Worm (Caenorhabditis elegans): ENCODE data around the gene Y67A10A.11.

The Y67A10A.11 gene

DNA sequence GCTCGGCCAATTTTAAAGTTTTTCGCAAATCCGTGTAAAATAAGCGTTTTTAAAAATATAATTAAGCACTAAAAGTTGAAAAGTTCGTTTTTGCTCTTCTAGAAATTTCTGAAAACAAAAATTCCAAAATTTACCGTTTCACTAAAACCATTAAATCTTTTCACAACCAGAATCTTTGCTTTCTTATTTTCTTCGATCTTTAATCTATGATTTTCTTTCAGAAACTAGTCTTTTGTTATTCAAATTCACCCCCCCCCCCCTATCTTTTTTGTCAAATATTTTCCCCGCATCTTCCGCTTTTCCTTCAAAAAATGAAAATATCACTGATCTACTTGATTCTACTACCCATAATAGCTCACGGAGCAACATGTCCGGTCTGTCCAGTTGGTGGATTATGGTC is at the start of gene Y67A10A.11:
Y67A10A.11 (plus strand) TSS at position 301 of the 400 bp plus-strand sequence.
- no peak for TF ChIP-seq ztf-11 (tag; optimal IDR thresholded peaks at IDR 0.05)
- TF ChIP-seq ceh-39 (tag; optimal IDR thresholded peaks at IDR 0.05), result no peak
- TF ChIP-seq zip-8 (tag; optimal IDR thresholded peaks at IDR 0.05), result no peak
- TF ChIP-seq nhr-28 (tag; optimal IDR thresholded peaks at IDR 0.05), result no peak
- no peak for TF ChIP-seq lsy-2 (tag; optimal IDR thresholded peaks at IDR 0.05)
- no peak for TF ChIP-seq pha-4 (tag; optimal IDR thresholded peaks at IDR 0.05)
- no peak for TF ChIP-seq drap-1 (GFP tag; optimal IDR thresholded peaks at IDR 0.05)
- TF ChIP-seq blmp-1 (tag; optimal IDR thresholded peaks at IDR 0.05), result no peak
- no peak for TF ChIP-seq hlh-1 (tag; optimal IDR thresholded peaks at IDR 0.05)
- no peak for TF ChIP-seq nhr-12 (tag; optimal IDR thresholded peaks at IDR 0.05)
- TF ChIP-seq nhr-2 (tag; optimal IDR thresholded peaks at IDR 0.05), result no peak
- no peak for TF ChIP-seq unc-120 (tag; optimal IDR thresholded peaks at IDR 0.05; ENCODE audit: poor library complexity, severe bottlenecking)
- TF ChIP-seq mep-1 (tag; optimal IDR thresholded peaks at IDR 0.05), result no peak
- TF ChIP-seq sem-2 (GFP tag; optimal IDR thresholded peaks at IDR 0.05), result no peak
- no peak for TF ChIP-seq snpc-4 (tag; optimal IDR thresholded peaks at IDR 0.05)

DNA sequence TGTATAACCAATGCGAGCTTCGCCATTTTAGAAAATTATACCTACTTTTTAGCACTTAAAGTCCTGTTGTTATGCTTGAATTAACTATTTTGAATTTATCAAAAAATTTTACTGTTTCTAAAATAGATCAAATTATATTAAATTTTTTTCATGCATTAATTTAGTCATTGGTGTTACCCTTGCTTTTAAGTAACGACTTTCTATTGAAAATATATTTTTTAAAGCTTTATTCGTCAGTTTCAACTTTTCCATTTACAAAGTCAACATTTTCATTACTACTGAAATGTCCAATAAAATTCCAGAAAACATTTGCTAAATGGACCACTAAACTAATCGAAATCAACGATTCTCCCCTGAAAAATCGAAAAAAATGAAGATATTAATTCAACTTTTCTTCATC is 48.2 kb upstream of the Y67A10A.11 start, which contains the start of gene Y64G10A.7:
Y64G10A.7 (plus strand) TSS at position 301 of the 400 bp plus-strand sequence.
- no peak for TF ChIP-seq elt-3 (tag; optimal IDR thresholded peaks at IDR 0.05)
- TF ChIP-seq unc-39 (tag; optimal IDR thresholded peaks at IDR 0.05), result no peak
- no peak for TF ChIP-seq mab-5 (tag; optimal IDR thresholded peaks at IDR 0.05)

DNA sequence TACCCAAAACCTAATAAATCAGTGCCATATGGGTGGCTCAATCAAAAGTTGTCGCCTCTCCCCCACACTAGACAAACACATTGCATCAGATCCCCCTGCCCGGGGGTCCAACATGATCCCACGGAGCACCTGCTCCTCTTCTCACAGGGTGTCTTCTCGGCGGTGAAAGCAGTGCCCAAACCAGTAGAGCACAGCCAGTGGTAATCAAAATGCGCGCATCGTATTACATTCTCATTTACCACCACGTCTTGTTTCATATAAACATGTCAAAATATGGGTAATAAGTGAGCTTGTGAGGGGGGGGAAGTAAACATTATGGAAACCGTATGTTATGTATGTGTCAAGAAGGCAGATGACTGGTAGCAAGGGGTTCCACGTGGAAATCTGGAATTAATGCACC is 44.5 kb upstream of the Y67A10A.11 start:
- TF ChIP-seq blmp-1 (tag; optimal IDR thresholded peaks at IDR 0.05) (no peak), nhr-28 (tag; optimal IDR thresholded peaks at IDR 0.05) (no peak), ces-1 (GFP tag; optimal IDR thresholded peaks at IDR 0.05) (no peak), nhr-12 (tag; optimal IDR thresholded peaks at IDR 0.05) (no peak), nhr-2 (tag; optimal IDR thresholded peaks at IDR 0.05) (no peak), ceh-83 (GFP tag; optimal IDR thresholded peaks at IDR 0.05) (no peak), sptf-1 (tag; optimal IDR thresholded peaks at IDR 0.05) (no peak), snpc-4 (tag; optimal IDR thresholded peaks at IDR 0.05) (no peak), tbx-8 (GFP tag; optimal IDR thresholded peaks at IDR 0.05) (no peak), M03D4.4 (tag; optimal IDR thresholded peaks at IDR 0.05) (no peak), cnd-1 (tag; optimal IDR thresholded peaks at IDR 0.05) (no peak), pha-4 (tag; optimal IDR thresholded peaks at IDR 0.05) (no peak), elt-1 (tag; optimal IDR thresholded peaks at IDR 0.05; ENCODE audit: borderline replicate concordance, insufficient read depth) (no peak), ceh-39 (tag; optimal IDR thresholded peaks at IDR 0.05) (no peak)

DNA sequence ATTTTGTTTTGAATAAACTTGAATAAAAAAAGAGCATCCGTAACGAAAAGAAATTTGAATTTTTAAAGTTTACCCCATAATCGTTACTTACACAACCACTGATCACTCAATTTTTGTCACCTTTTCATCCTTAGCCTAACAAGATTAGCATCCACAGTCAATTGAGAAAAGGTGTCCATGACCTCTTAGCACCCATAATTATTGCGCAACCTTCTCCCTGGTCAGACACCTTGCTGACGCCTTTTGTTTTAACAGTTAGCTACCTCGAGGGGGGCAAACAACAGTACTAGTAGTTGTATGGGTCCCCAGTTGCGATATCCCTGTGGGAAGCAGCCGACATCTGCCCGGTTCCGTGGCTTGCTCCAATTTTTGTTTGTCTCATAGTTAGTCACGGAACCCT is 42.7 kb upstream of the Y67A10A.11 start:
- TF ChIP-seq nhr-237 (tag; optimal IDR thresholded peaks at IDR 0.05) (no peak), nhr-2 (tag; optimal IDR thresholded peaks at IDR 0.05) (peak; percentile 85), zip-8 (tag; optimal IDR thresholded peaks at IDR 0.05) (peak; percentile 88), M03D4.4 (tag; optimal IDR thresholded peaks at IDR 0.05) (no peak)

DNA sequence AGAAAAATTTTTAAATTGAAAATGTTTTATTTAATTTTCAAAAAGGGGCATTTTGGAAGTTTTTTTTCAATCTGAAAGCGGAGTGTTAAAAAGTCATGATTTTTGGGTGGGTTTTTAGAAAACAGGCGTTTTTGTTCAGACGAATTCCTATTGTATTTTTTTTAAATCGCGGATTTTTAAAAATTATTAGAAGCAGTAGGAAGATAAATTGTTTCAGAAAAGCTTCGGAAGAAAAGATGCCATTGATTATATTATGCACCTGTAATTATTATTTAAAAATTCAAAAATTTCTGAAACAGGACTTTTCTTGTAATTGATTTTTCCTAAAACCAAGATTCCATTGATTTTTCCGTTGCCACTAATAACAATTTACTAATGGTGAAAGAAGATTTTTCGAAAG is 33.9 kb upstream of the Y67A10A.11 start:
- no peak for TF ChIP-seq lin-32 (GFP tag; optimal IDR thresholded peaks at IDR 0.05)
- no peak for TF ChIP-seq nhr-12 (tag; optimal IDR thresholded peaks at IDR 0.05)
- no peak for TF ChIP-seq snpc-4 (tag; optimal IDR thresholded peaks at IDR 0.05)
- TF ChIP-seq M03D4.4 (tag; optimal IDR thresholded peaks at IDR 0.05), result no peak
- no peak for TF ChIP-seq elt-3 (tag; optimal IDR thresholded peaks at IDR 0.05)

DNA sequence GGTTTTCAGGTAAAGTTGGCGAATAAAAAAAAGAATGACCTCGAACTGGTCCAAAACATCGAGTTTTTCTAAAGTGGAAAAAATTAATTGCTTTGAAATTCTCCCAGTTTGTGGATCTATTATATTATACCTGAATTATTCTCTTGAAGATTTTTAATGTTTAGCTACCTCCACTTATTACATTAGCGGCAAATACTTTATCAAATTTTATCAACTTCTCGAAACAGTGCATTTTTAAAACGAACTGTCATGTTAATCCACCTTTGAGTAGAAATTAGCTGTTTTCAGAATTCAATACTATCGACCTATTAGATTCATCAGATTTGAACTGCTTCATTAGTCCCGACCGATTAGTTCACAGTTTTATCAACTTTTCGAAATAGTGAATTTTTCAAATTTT is 21.7 kb upstream of the Y67A10A.11 start:
- no peak for TF ChIP-seq cnd-1 (tag; optimal IDR thresholded peaks at IDR 0.05)
- TF ChIP-seq drap-1 (GFP tag; optimal IDR thresholded peaks at IDR 0.05), result no peak
- TF ChIP-seq bed-3 (GFP tag; optimal IDR thresholded peaks at IDR 0.05), result no peak
- TF ChIP-seq nhr-12 (tag; optimal IDR thresholded peaks at IDR 0.05), result no peak
- no peak for TF ChIP-seq nhr-2 (tag; optimal IDR thresholded peaks at IDR 0.05)
- TF ChIP-seq mab-5 (tag; optimal IDR thresholded peaks at IDR 0.05), result no peak
- TF ChIP-seq nhr-28 (tag; optimal IDR thresholded peaks at IDR 0.05), result no peak
- no peak for TF ChIP-seq unc-120 (tag; optimal IDR thresholded peaks at IDR 0.05; ENCODE audit: poor library complexity, severe bottlenecking)
- TF ChIP-seq nhr-76 (tag; optimal IDR thresholded peaks at IDR 0.05), result no peak
- TF ChIP-seq blmp-1 (tag; optimal IDR thresholded peaks at IDR 0.05), result no peak
- TF ChIP-seq lsy-2 (tag; optimal IDR thresholded peaks at IDR 0.05), result no peak
- no peak for TF ChIP-seq unc-39 (tag; optimal IDR thresholded peaks at IDR 0.05)
- TF ChIP-seq ztf-11 (tag; optimal IDR thresholded peaks at IDR 0.05), result no peak
- TF ChIP-seq lin-32 (GFP tag; optimal IDR thresholded peaks at IDR 0.05), result no peak
- TF ChIP-seq lin-13 (tag; optimal IDR thresholded peaks at IDR 0.05), result no peak

Data from whole organism, mixed stage, embryonic.